Worm (Caenorhabditis elegans): ENCODE results near the gene R02E12.5.

- TF ChIP-seq rbr-2 (tag; optimal IDR thresholded peaks at IDR 0.05) (no peak), zfp-3 (GFP tag; conservative IDR thresholded peaks at IDR 0.05) (no peak), T26A8.4 (GFP tag; IDR thresholded peaks at IDR 0.05) (no peak), tra-1 (GFP tag; IDR thresholded peaks at IDR 0.05) (no peak), dmd-8 (GFP tag; IDR thresholded peaks at IDR 0.05) (no peak)
These were observed 18.0 kb upstream of the R02E12.5 start for ce11 chrX:3979146-3979545.
